Worm (Caenorhabditis elegans): ENCODE data around the gene ZK813.1.

ZK813.1 gene

ce11 chrX:3455561-3455960, 9.4 kb downstream of the ZK813.1 start:
- TF ChIP-seq blmp-1 (tag; optimal IDR thresholded peaks at IDR 0.05) (no peak), unc-120 (tag; optimal IDR thresholded peaks at IDR 0.05; ENCODE audit: poor library complexity, severe bottlenecking) (peak; percentile 62), sem-2 (GFP tag; optimal IDR thresholded peaks at IDR 0.05) (no peak), hlh-1 (tag; optimal IDR thresholded peaks at IDR 0.05) (peak; percentile 73), elt-1 (tag; optimal IDR thresholded peaks at IDR 0.05; ENCODE audit: borderline replicate concordance, insufficient read depth) (no peak), ceh-39 (tag; optimal IDR thresholded peaks at IDR 0.05) (no peak), snpc-4 (tag; optimal IDR thresholded peaks at IDR 0.05) (no peak), ztf-11 (tag; optimal IDR thresholded peaks at IDR 0.05) (no peak), bed-3 (GFP tag; optimal IDR thresholded peaks at IDR 0.05) (no peak), nhr-2 (tag; optimal IDR thresholded peaks at IDR 0.05) (no peak), nhr-28 (tag; optimal IDR thresholded peaks at IDR 0.05) (no peak), flh-1 (GFP tag; optimal IDR thresholded peaks at IDR 0.05) (no peak), mls-2 (tag; optimal IDR thresholded peaks at IDR 0.05) (no peak), unc-62 (GFP tag; optimal IDR thresholded peaks at IDR 0.05) (peak; percentile 90), mab-5 (tag; optimal IDR thresholded peaks at IDR 0.05) (peak; percentile 62), ham-2 (GFP tag; optimal IDR thresholded peaks at IDR 0.05) (no peak), ceh-43 (GFP tag; optimal IDR thresholded peaks at IDR 0.05) (peak; percentile 11)

- no peak for TF ChIP-seq pha-4 (tag; optimal IDR thresholded peaks at IDR 0.05)
- no peak for TF ChIP-seq sptf-1 (tag; optimal IDR thresholded peaks at IDR 0.05)
- peak; percentile 96 for TF ChIP-seq elt-1 (tag; optimal IDR thresholded peaks at IDR 0.05; ENCODE audit: borderline replicate concordance, insufficient read depth)
Measured at ce11 chrX:3462086-3462485, 16.0 kb downstream of the ZK813.1 start.

ce11 chrX:3463875-3464274, 17.8 kb downstream of the ZK813.1 start:
- TF ChIP-seq mab-5 (tag; optimal IDR thresholded peaks at IDR 0.05) (no peak), unc-120 (tag; optimal IDR thresholded peaks at IDR 0.05; ENCODE audit: poor library complexity, severe bottlenecking) (no peak), unc-62 (GFP tag; optimal IDR thresholded peaks at IDR 0.05) (peak; percentile 76), flh-1 (GFP tag; optimal IDR thresholded peaks at IDR 0.05) (no peak), nhr-237 (tag; optimal IDR thresholded peaks at IDR 0.05) (no peak), unc-39 (tag; optimal IDR thresholded peaks at IDR 0.05) (no peak), ceh-43 (GFP tag; optimal IDR thresholded peaks at IDR 0.05) (no peak)

ce11 chrX:3464309-3465038, 18.4 kb downstream of the ZK813.1 start:
- no peak for TF ChIP-seq unc-120 (tag; optimal IDR thresholded peaks at IDR 0.05; ENCODE audit: poor library complexity, severe bottlenecking)
- no peak for TF ChIP-seq lin-32 (GFP tag; optimal IDR thresholded peaks at IDR 0.05)
- no peak for TF ChIP-seq nhr-76 (tag; optimal IDR thresholded peaks at IDR 0.05)
- no peak for TF ChIP-seq bed-3 (GFP tag; optimal IDR thresholded peaks at IDR 0.05)
- TF ChIP-seq ham-2 (GFP tag; optimal IDR thresholded peaks at IDR 0.05), result peak; percentile 41
- no peak for TF ChIP-seq ceh-39 (tag; optimal IDR thresholded peaks at IDR 0.05)
- TF ChIP-seq M03D4.4 (tag; optimal IDR thresholded peaks at IDR 0.05), result no peak
- TF ChIP-seq tbx-8 (GFP tag; optimal IDR thresholded peaks at IDR 0.05), result no peak
- no peak for TF ChIP-seq elt-3 (tag; optimal IDR thresholded peaks at IDR 0.05)
- TF ChIP-seq mls-2 (tag; optimal IDR thresholded peaks at IDR 0.05), result no peak
- no peak for TF ChIP-seq hlh-1 (tag; optimal IDR thresholded peaks at IDR 0.05)
- TF ChIP-seq snpc-4 (tag; optimal IDR thresholded peaks at IDR 0.05), result no peak
- no peak for TF ChIP-seq sem-2 (GFP tag; optimal IDR thresholded peaks at IDR 0.05)
- TF ChIP-seq blmp-1 (tag; optimal IDR thresholded peaks at IDR 0.05), result no peak
- no peak for TF ChIP-seq nhr-237 (tag; optimal IDR thresholded peaks at IDR 0.05)
- no peak for TF ChIP-seq nhr-12 (tag; optimal IDR thresholded peaks at IDR 0.05)
- no peak for TF ChIP-seq drap-1 (GFP tag; optimal IDR thresholded peaks at IDR 0.05)
- TF ChIP-seq nhr-2 (tag; optimal IDR thresholded peaks at IDR 0.05), result peak; percentile 10
- TF ChIP-seq elt-1 (tag; optimal IDR thresholded peaks at IDR 0.05; ENCODE audit: borderline replicate concordance, insufficient read depth), result no peak
- TF ChIP-seq ces-1 (GFP tag; optimal IDR thresholded peaks at IDR 0.05), result peak; percentile 80
- no peak for TF ChIP-seq ceh-83 (GFP tag; optimal IDR thresholded peaks at IDR 0.05)
- TF ChIP-seq nhr-28 (tag; optimal IDR thresholded peaks at IDR 0.05), result no peak
- TF ChIP-seq lin-13 (tag; optimal IDR thresholded peaks at IDR 0.05), result no peak
- no peak for TF ChIP-seq flh-1 (GFP tag; optimal IDR thresholded peaks at IDR 0.05)
- TF ChIP-seq unc-62 (GFP tag; optimal IDR thresholded peaks at IDR 0.05), result peak; percentile 53
- no peak for TF ChIP-seq lsy-2 (tag; optimal IDR thresholded peaks at IDR 0.05)
- no peak for TF ChIP-seq mab-5 (tag; optimal IDR thresholded peaks at IDR 0.05)
- TF ChIP-seq ceh-43 (GFP tag; optimal IDR thresholded peaks at IDR 0.05), result no peak
- TF ChIP-seq unc-39 (tag; optimal IDR thresholded peaks at IDR 0.05), result no peak
- TF ChIP-seq zip-8 (tag; optimal IDR thresholded peaks at IDR 0.05), result no peak
- no peak for TF ChIP-seq cnd-1 (tag; optimal IDR thresholded peaks at IDR 0.05)
- no peak for TF ChIP-seq ztf-11 (tag; optimal IDR thresholded peaks at IDR 0.05)
